Worm (Caenorhabditis elegans): ENCODE data around the gene cyn-9.

ce11 chrIII:3734007-3734406, 34.6 kb upstream of the cyn-9 start, which contains the start of gene F34D10.3:
- TF ChIP-seq ceh-34 (tag; optimal IDR thresholded peaks at IDR 0.05) (no peak), nhr-11 (tag; optimal IDR thresholded peaks at IDR 0.05) (no peak), ref-2 (tag; optimal IDR thresholded peaks at IDR 0.05) (no peak), eyg-1 (tag; optimal IDR thresholded peaks at IDR 0.05) (no peak), ama-1 (optimal IDR thresholded peaks at IDR 0.05) (no peak), lim-6 (tag; optimal IDR thresholded peaks at IDR 0.05) (no peak), gmeb-2 (tag; optimal IDR thresholded peaks at IDR 0.05) (no peak), unc-55 (GFP tag; optimal IDR thresholded peaks at IDR 0.05) (no peak), elt-4 (tag; optimal IDR thresholded peaks at IDR 0.05) (no peak), ceh-30 (tag; optimal IDR thresholded peaks at IDR 0.05) (no peak), ceh-24 (tag; optimal IDR thresholded peaks at IDR 0.05) (no peak)

Data from whole organism, late embryonic.